Fruit fly (Drosophila melanogaster): ENCODE data around the gene Alp12.
A peak's percentile ranks its signal among the peaks of the same experiment; 100 is the strongest.

The Alp12 gene

DNA sequence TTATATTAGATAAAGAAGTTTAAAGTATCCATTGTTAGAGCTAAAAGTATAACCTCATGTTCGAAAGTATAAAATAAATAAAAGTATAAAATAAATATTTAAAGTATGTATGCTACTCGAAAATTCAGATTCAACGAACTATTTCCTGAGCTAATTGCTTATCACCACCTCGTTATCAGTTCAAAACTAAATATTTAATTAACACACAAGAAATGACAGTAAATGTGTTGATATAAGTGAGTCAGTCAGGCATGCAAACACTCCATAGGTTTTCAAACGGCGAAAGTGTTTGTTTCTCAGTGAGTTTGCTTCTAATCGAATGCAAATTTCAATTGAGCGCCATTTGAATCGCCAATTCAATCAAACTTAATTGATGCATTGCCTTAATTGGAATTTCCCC is 10.4 kb downstream of the Alp12 start (continued):
- TF ChIP-seq CG2875 (GFP tag; optimal IDR thresholded peaks at IDR 0.05) (peak; percentile 65), dm (GFP tag; optimal IDR thresholded peaks at IDR 0.05) (no peak), Doc2 (GFP tag; IDR thresholded peaks at IDR 0.05) (no peak), abd-A (tag; optimal IDR thresholded peaks at IDR 0.05) (no peak), stwl (tag; optimal IDR thresholded peaks at IDR 0.05) (peak; percentile 13), CG9215 (GFP tag; IDR thresholded peaks at IDR 0.05) (no peak), HLHmδ (GFP tag; optimal IDR thresholded peaks at IDR 0.05) (peak; percentile 73), CG8281 (tag; optimal IDR thresholded peaks at IDR 0.05) (peak; percentile 50), ems (GFP tag; optimal IDR thresholded peaks at IDR 0.05) (no peak), Hsf (GFP tag; optimal IDR thresholded peaks at IDR 0.05) (no peak), cad (GFP tag; optimal IDR thresholded peaks at IDR 0.05) (no peak), CG3163 (GFP tag; optimal IDR thresholded peaks at IDR 0.05) (no peak), CG10979 (tag; optimal IDR thresholded peaks at IDR 0.05) (peak; percentile 20), kah (GFP tag; optimal IDR thresholded peaks at IDR 0.05) (peak; percentile 55), knrl (GFP tag; IDR thresholded peaks at IDR 0.05; ENCODE audit: partially characterized antibody) (no peak), CG10209 (GFP tag; optimal IDR thresholded peaks at IDR 0.05) (peak; percentile 57), vnd (GFP tag; IDR thresholded peaks at IDR 0.05; ENCODE audit: partially characterized antibody) (no peak), CG12769 (tag; optimal IDR thresholded peaks at IDR 0.05) (no peak), CG12071 (GFP tag; optimal IDR thresholded peaks at IDR 0.05) (peak; percentile 73), D (optimal IDR thresholded peaks at IDR 0.05) (no peak), D (GFP tag; optimal IDR thresholded peaks at IDR 0.05) (peak; percentile 64), ash1 (GFP tag; optimal IDR thresholded peaks at IDR 0.05) (no peak)

DNA sequence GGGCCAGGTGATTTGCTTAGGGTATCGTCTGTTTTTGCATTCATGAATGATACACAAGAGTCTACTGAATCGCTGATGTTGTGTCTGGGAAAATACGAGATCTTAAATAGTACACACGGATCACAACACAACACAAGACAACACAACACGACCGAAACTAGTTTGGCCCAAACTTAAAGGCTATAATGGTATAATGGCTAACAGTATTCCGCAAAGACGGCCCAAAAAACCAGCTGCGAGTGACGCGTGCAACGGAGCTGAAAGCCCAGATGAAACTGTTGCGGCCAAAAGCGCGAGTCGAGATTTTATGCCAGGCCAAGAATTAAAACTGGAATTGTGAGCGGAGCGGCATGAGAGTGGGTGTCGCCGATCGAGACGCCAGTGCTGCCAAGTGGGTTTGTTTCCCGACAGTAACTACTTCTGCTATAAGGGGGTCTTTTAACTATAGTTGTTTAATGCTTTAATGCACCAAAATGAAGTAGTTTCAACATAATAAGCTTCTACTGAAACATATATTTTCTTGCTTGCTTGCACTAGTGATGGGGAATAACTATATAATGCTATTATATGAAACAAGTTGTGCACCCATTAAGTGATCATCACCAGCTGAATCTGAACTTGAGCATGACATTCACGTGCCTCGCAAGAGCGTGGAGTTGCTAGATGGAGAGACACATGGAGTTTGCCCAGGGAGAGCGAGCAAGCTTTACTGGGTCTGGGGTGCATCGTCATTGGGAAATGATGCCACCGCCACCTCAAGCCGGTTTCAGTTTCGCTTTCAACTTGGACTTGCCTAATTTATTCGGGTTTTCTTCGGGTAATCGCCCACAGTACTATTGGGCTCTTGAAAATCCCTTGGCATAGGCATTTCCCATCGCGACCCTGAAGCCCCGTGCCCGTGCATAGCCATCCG is 15.1 kb downstream of the Alp12 start:
- TF ChIP-seq CG10366 (GFP tag; IDR thresholded peaks at IDR 0.05) (no peak), bsh (GFP tag; optimal IDR thresholded peaks at IDR 0.05) (peak in 1 of 2 experiments; percentile 6), CG11093 (GFP tag; IDR thresholded peaks at IDR 0.05) (0 out of 3 replicates have a peak, but pooled peaks have one; percentile 9), CG11560 (tag; IDR thresholded peaks at IDR 0.05) (0 out of 3 replicates have a peak, but pooled peaks have one; percentile 46), CG15479 (GFP tag; optimal IDR thresholded peaks at IDR 0.05) (no peak), Drgx (GFP tag; IDR thresholded peaks at IDR 0.05) (0 out of 2 replicates have a peak, but pooled peaks have one; percentile 21), CG1603 (tag; optimal IDR thresholded peaks at IDR 0.05) (peak; percentile 1), az2 (GFP tag; optimal IDR thresholded peaks at IDR 0.05) (peak; percentile 9), gcm2 (GFP tag; optimal IDR thresholded peaks at IDR 0.05) (no peak), Trl (optimal IDR thresholded peaks at IDR 0.05) (peak in 1 of 2 experiments; percentile 46), Trl (GFP tag; optimal IDR thresholded peaks at IDR 0.05) (no peak), CG13287 (GFP tag; IDR thresholded peaks at IDR 0.05; ENCODE audit: partially characterized antibody) (0 out of 2 replicates have a peak, but pooled peaks have one; percentile 11), sr (GFP tag; IDR thresholded peaks at IDR 0.05) (peak; percentile 47; the same call in 1 of the 3 replicates), CG34422 (GFP tag; IDR thresholded peaks at IDR 0.05) (peak; percentile 17; the same call in 1 of the 3 replicates), pros (GFP tag; optimal IDR thresholded peaks at IDR 0.05) (peak; percentile 85), ken (GFP tag; IDR thresholded peaks at IDR 0.05) (0 out of 3 replicates have a peak, but pooled peaks have one; percentile 13), Awh (GFP tag; IDR thresholded peaks at IDR 0.05) (0 out of 2 replicates have a peak, but pooled peaks have one; percentile 17), dmrt99B (tag; optimal IDR thresholded peaks at IDR 0.05) (peak; percentile 10), row (GFP tag; IDR thresholded peaks at IDR 0.05) (peak; percentile 58), CG5180 (GFP tag; optimal IDR thresholded peaks at IDR 0.05) (peak; percentile 92), CG15514 (GFP tag; optimal IDR thresholded peaks at IDR 0.05) (peak; percentile 8), pzg (GFP tag; optimal IDR thresholded peaks at IDR 0.05) (no peak), CG6175 (GFP tag; IDR thresholded peaks at IDR 0.05) (no peak), chinmo (GFP tag; IDR thresholded peaks at IDR 0.05; ENCODE audit: partially characterized antibody) (peak; percentile 82; the same call in 3 of the 4 replicates), kah (GFP tag; optimal IDR thresholded peaks at IDR 0.05) (no peak), ci (GFP tag; IDR thresholded peaks at IDR 0.05) (0 out of 3 replicates have a peak, but pooled peaks have one; percentile 16), Rfx (GFP tag; IDR thresholded peaks at IDR 0.05) (no peak)

Data from whole organism, embryonic.